Worm (Caenorhabditis elegans) whole organism, late embryonic: ENCODE measurements around the gene ttr-25.
A peak's percentile ranks its signal among the peaks of the same experiment; 100 is the strongest.

Experiments
- Y22D7AL.16 ChIP-seq: sonication (generic microtip); optimal IDR thresholded peaks from 2 replicates; lab custom pipeline; 2016; ENCODE audit warnings: missing genetic modification characterization, missing compliant biosample characterization
- ama-1 ChIP-seq: fragments of 150-350 bp; optimal IDR thresholded peaks from 2 replicates; lab custom pipeline; 2014
- ceh-18 ChIP-seq: sonication (generic microtip); optimal IDR thresholded peaks from 2 replicates; lab custom pipeline; 2016; ENCODE audit warnings: missing genetic modification characterization, missing compliant biosample characterization
- ceh-2 ChIP-seq: sonication (generic microtip); optimal IDR thresholded peaks from 2 replicates; lab custom pipeline; 2016; ENCODE audit warnings: missing genotype, missing genetic modification characterization, missing compliant biosample characterization
- ceh-22 ChIP-seq: sonication (generic microtip); optimal IDR thresholded peaks from 2 replicates; lab custom pipeline; 2017; ENCODE audit warnings: missing biosample characterization, missing genetic modification characterization
- ceh-24 ChIP-seq: sonication (generic microtip); optimal IDR thresholded peaks from 2 replicates; lab custom pipeline; 2016; ENCODE audit warnings: mild to moderate bottlenecking, missing genetic modification characterization, missing compliant biosample characterization
- ceh-31 ChIP-seq: sonication (generic microtip); optimal IDR thresholded peaks from 2 replicates; lab custom pipeline; 2016; ENCODE audit warnings: missing genetic modification characterization, missing compliant biosample characterization
- ceh-45 ChIP-seq: fragments of 200-800 bp; sonication (Bioruptor generic); IDR thresholded peaks from 2 replicates; pipeline ENCODE4 v1.3.6; 2022; ENCODE audit warnings: missing genetic modification reagents, missing genetic modification characterization, missing compliant biosample characterization
- ceh-6 ChIP-seq: fragments of 200-800 bp; sonication (Bioruptor generic); optimal IDR thresholded peaks from 2 replicates; lab custom pipeline; 2018; ENCODE audit warnings: mild to moderate bottlenecking, missing genetic modification characterization, missing compliant biosample characterization
- dve-1 ChIP-seq: sonication (generic microtip); optimal IDR thresholded peaks from 2 replicates; lab custom pipeline; 2017; ENCODE audit warnings: antibody characterized with exemption, mild to moderate bottlenecking, missing genetic modification characterization, missing compliant biosample characterization
- elt-2 ChIP-seq: sonication (generic microtip); optimal IDR thresholded peaks from 2 replicates; lab custom pipeline; 2016; ENCODE audit warnings: missing genetic modification reagents, missing genetic modification characterization, missing compliant biosample characterization
- elt-4 ChIP-seq: sonication (generic microtip); optimal IDR thresholded peaks from 2 replicates; lab custom pipeline; 2016; ENCODE audit warnings: missing genetic modification characterization, missing compliant biosample characterization
- eyg-1 ChIP-seq: sonication (generic microtip); optimal IDR thresholded peaks from 2 replicates; lab custom pipeline; 2016; ENCODE audit warnings: missing genotype, missing genetic modification characterization, missing compliant biosample characterization
- fax-1 ChIP-seq: sonication (generic microtip); optimal IDR thresholded peaks from 2 replicates; lab custom pipeline; 2016; ENCODE audit warnings: missing genotype, missing genetic modification characterization, missing compliant biosample characterization
- fkh-10 ChIP-seq: fragments of 150-350 bp; optimal IDR thresholded peaks from 2 replicates; lab custom pipeline; 2014; ENCODE audit warnings: missing biosample characterization, missing genetic modification reagents, missing genetic modification characterization
- hlh-13 ChIP-seq: fragments of 200-800 bp; sonication (Bioruptor generic); optimal IDR thresholded peaks from 2 replicates; lab custom pipeline; 2018; ENCODE audit warnings: mild to moderate bottlenecking, missing genetic modification characterization, missing compliant biosample characterization
- hlh-30 ChIP-seq: sonication (generic microtip); optimal IDR thresholded peaks from 2 replicates; lab custom pipeline; 2017; ENCODE audit warnings: antibody characterized with exemption, missing genetic modification characterization, missing compliant biosample characterization; ENCODE audit not compliant: insufficient read depth
- hlh-6 ChIP-seq: sonication (generic microtip); optimal IDR thresholded peaks from 2 replicates; lab custom pipeline; 2016; ENCODE audit warnings: missing genotype, missing genetic modification characterization, missing compliant biosample characterization
- lin-11 ChIP-seq: fragments of 200-800 bp; sonication (Bioruptor generic); optimal IDR thresholded peaks from 2 replicates; lab custom pipeline; 2018; ENCODE audit warnings: mild to moderate bottlenecking, missing genetic modification characterization, missing compliant biosample characterization
- madf-2 ChIP-seq: sonication (generic microtip); optimal IDR thresholded peaks from 2 replicates; lab custom pipeline; 2017; ENCODE audit warnings: missing genetic modification characterization, missing compliant biosample characterization
- nhr-11 ChIP-seq: fragments of 150-350 bp; optimal IDR thresholded peaks from 2 replicates; lab custom pipeline; 2014; ENCODE audit warnings: missing biosample characterization, missing genetic modification characterization
- odd-2 ChIP-seq: sonication (generic microtip); optimal IDR thresholded peaks from 2 replicates; lab custom pipeline; 2017; ENCODE audit warnings: antibody characterized with exemption, mild to moderate bottlenecking, missing genetic modification characterization, missing compliant biosample characterization
- pag-3 ChIP-seq: sonication (generic microtip); optimal IDR thresholded peaks from 2 replicates; lab custom pipeline; 2016; ENCODE audit warnings: missing compliant biosample characterization, missing genetic modification characterization, borderline replicate concordance
- pha-4 ChIP-seq: fragments of 150-350 bp; optimal IDR thresholded peaks from 2 replicates; lab custom pipeline; 2018; ENCODE audit warnings: missing biosample characterization, missing genetic modification reagents, missing genetic modification characterization
- pqm-1 ChIP-seq: sonication (generic microtip); optimal IDR thresholded peaks from 2 replicates; lab custom pipeline; 2016; ENCODE audit warnings: missing genetic modification characterization, missing compliant biosample characterization
- ref-2 ChIP-seq: sonication (generic microtip); optimal IDR thresholded peaks from 2 replicates; lab custom pipeline; 2016; ENCODE audit warnings: missing genetic modification characterization, missing compliant biosample characterization
- rnt-1 ChIP-seq: sonication (generic microtip); optimal IDR thresholded peaks from 2 replicates; lab custom pipeline; 2016; ENCODE audit warnings: missing genetic modification characterization, missing compliant biosample characterization
- sdc-2 ChIP-seq: sonication (generic microtip); optimal IDR thresholded peaks from 2 replicates; lab custom pipeline; 2016; ENCODE audit warnings: missing genotype, missing genetic modification characterization, missing compliant biosample characterization
- sox-4 ChIP-seq: sonication (generic microtip); optimal IDR thresholded peaks from 2 replicates; lab custom pipeline; 2017; ENCODE audit warnings: mild to moderate bottlenecking, missing genetic modification characterization, inconsistent platforms, missing compliant biosample characterization
- tbx-2 ChIP-seq: sonication (generic microtip); optimal IDR thresholded peaks from 2 replicates; lab custom pipeline; 2016; ENCODE audit warnings: missing genetic modification characterization, missing compliant biosample characterization
- tbx-7 ChIP-seq: sonication (generic microtip); optimal IDR thresholded peaks from 2 replicates; lab custom pipeline; 2016; ENCODE audit warnings: missing genotype, missing genetic modification characterization, missing compliant biosample characterization
- ttx-3 ChIP-seq: sonication (generic microtip); optimal IDR thresholded peaks from 2 replicates; lab custom pipeline; 2016; ENCODE audit warnings: missing genetic modification reagents, missing genetic modification characterization, missing compliant biosample characterization
- unc-42 ChIP-seq: sonication (generic microtip); optimal IDR thresholded peaks from 2 replicates; lab custom pipeline; 2016; ENCODE audit warnings: missing genotype, missing genetic modification characterization, missing compliant biosample characterization
- unc-55 ChIP-seq: sonication (generic microtip); optimal IDR thresholded peaks from 2 replicates; lab custom pipeline; 2017; ENCODE audit warnings: missing biosample characterization, missing genetic modification reagents, missing genetic modification characterization
- unc-86 ChIP-seq: sonication (generic microtip); optimal IDR thresholded peaks from 2 replicates; lab custom pipeline; 2016; ENCODE audit warnings: missing genetic modification characterization, missing compliant biosample characterization
- ztf-16 ChIP-seq: sonication (generic microtip); optimal IDR thresholded peaks from 2 replicates; lab custom pipeline; 2017; ENCODE audit warnings: missing genetic modification characterization, missing compliant biosample characterization

Gene ttr-25

DNA sequence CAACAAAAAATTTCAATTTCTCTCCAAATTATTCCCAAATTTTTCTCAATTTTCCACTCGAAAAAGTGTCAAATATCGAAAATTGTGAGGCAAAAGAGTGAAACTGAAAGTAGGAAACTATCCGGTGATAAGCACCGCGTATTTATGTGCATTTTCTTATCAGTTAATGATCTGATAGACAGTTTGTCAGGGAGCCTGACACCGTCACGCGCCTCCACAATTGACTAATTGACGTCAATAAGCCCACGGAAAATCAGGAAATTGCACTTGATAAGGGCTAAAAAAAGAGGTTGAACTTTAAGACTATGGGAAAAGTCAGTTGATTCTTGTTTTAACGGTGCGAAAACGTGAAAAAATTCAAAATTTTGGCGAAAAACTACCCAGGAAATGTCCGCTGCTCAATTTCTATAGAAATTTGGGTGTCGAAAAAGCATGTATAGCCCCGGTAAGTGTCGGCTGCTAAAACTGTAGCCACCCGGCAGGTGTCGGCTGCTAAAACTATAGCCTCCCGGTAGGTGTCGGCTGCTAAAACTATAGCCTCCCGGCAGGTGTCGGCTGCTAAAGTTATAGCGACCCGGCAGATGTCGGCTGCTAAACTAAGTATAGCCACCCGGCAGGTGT lies 21.1 kb downstream of the ttr-25 start:
- no peak for TF ChIP-seq ceh-6
- peak; percentile 79 for TF ChIP-seq elt-2
- no peak for TF ChIP-seq tbx-7 (tag; lab: Kevin White, UChicago)
- TF ChIP-seq odd-2, result no peak
- no peak for TF ChIP-seq ceh-24 (tag; lab: Kevin White, UChicago)
- TF ChIP-seq eyg-1 (tag; lab: Kevin White, UChicago), result no peak

DNA sequence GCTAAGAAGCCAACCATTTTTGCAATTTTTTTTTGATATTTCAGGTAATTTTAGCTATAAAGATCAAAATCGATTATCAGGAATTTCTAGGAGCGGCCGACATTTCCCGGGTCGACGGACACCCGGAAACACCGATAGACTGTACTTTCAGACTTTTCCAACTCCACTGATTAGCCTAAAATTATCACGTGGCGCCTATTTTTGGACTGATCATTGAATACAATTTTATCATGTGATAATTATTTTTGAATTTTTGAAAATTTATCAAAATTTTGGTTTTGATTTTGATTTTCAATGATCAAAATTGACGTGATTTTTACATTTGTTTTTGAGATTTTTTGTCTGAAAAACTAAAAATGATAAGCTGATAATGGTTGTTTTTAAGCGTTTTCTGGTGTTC lies 21.8 kb downstream of the ttr-25 start:
- TF ChIP-seq ceh-2 (tag; lab: Kevin White, UChicago), result no peak
- TF ChIP-seq tbx-2 (tag; lab: Kevin White, UChicago), result no peak
- no peak for TF ChIP-seq ceh-31
- TF ChIP-seq hlh-13 (GFP tag; lab: Kevin White, UChicago), result no peak
- TF ChIP-seq hlh-6 (tag; lab: Kevin White, UChicago), result no peak
- no peak for TF ChIP-seq fax-1
- no peak for TF ChIP-seq pqm-1
- TF ChIP-seq pag-3, result no peak
- no peak for TF ChIP-seq ttx-3 (tag; lab: Kevin White, UChicago)
- no peak for TF ChIP-seq fkh-10 (GFP tag; lab: Kevin White, UChicago)
- TF ChIP-seq ceh-45, result no peak
- no peak for TF ChIP-seq sox-4
- no peak for TF ChIP-seq unc-86 (tag; lab: Kevin White, UChicago)

DNA sequence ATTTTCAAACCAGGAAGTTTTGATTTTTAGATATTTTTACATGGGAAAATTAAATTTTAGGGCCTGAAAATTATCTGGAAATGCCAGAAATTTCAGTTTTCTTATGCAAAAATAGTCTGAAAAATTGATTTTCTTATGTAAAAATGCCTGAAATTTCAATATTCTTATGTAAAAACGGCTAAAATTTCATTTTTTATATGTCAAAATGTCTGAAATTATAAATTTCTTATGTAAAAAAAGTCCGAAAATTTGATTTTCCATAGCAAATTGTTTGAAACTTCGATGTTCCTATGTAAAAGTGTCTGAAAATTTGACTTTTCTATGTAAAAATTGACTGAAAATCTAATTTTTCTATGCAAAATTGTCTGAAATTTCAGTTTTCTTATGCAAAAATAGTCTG lies 23.2 kb downstream of the ttr-25 start, which contains the start of gene Y51A2D.13:
TSS of gene Y51A2D.13 (minus strand) at position 101 of the 400 bp plus-strand sequence.
- TF ChIP-seq lin-11 (tag; lab: Kevin White, UChicago), result no peak
- TF ChIP-seq ref-2 (tag; lab: Kevin White, UChicago), result no peak
- TF ChIP-seq sdc-2 (tag; lab: Kevin White, UChicago), result no peak
- no peak for TF ChIP-seq Y22D7AL.16 (tag; lab: Kevin White, UChicago)
- TF ChIP-seq madf-2 (tag; lab: Kevin White, UChicago), result no peak
- no peak for TF ChIP-seq ceh-45
- no peak for TF ChIP-seq sox-4

DNA sequence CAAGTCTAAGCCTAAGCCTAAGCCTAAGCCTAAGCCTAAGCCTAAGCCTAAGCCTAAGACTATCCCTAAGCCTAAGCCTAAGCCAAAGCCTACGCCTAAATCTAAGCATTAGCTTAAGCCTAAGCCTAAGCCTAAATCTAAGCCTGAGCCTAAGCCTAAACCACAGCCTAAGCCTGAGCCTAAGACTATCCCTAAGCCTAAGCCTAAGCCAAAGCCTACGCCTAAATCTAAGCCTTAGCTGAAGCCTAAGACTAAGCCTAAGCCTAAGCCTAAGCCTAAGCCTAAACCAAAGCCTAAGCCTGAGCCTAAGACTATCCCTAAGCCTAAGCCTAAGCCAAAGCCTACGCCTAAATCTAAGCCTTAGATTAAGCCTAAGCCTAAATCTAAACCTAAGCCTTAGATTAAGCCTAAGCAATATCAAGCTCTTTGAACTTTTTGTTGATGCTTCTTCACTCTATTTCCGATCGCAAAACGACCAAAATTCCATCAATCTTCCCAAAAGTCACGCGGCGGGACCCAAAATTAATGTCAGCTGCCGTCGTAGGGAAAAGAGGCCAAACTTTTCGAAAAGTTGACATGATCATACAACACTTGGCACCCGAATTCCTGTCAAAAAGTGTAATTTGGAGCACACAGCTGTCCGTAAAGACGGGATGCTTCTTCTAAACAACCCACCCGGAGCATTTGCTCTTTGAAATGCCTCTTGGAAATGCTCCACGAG lies 25.0 kb downstream of the ttr-25 start:
- TF ChIP-seq ama-1 (lab: Kevin White, UChicago) (no peak), odd-2 (no peak), unc-55 (GFP tag; lab: Kevin White, UChicago) (peak; percentile 97), dve-1 (tag; lab: Kevin White, UChicago) (peak; percentile 83), ceh-24 (tag; lab: Kevin White, UChicago) (no peak), nhr-11 (no peak), lin-11 (tag; lab: Kevin White, UChicago) (no peak), rnt-1 (tag; lab: Kevin White, UChicago) (peak; percentile 38), sdc-2 (tag; lab: Kevin White, UChicago) (no peak), ceh-18 (tag; lab: Kevin White, UChicago) (peak; percentile 67), tbx-2 (tag; lab: Kevin White, UChicago) (peak; percentile 15), hlh-30 (peak; percentile 11)

DNA sequence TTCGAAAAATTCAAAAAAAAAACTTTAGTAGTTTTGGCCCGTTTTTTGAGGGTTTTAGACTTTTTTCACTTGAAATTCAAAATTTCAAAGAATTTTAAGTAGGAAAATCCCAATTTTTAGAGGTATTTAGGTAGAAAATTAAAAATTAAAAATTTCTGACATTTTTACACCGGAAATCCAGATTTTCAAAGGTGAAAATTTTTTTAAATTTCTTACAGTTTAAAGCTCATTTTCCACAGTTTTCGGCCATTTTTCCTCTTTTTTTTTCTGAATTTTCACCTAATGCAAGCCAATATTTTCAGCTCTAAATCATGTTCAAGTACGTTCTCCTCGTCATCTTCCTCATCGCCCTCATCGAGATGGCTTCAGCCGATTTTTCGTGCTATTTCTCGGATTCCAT lies 25.8 kb downstream of the ttr-25 start, which contains the start of gene txt-14:
TSS of gene txt-14 (plus strand) at position 301 of the 400 bp plus-strand sequence.
- TF ChIP-seq elt-4 (tag; lab: Kevin White, UChicago) (no peak), lin-11 (tag; lab: Kevin White, UChicago) (no peak), hlh-30 (no peak), ref-2 (tag; lab: Kevin White, UChicago) (no peak), ama-1 (lab: Kevin White, UChicago) (no peak), ztf-16 (tag; lab: Kevin White, UChicago) (no peak), ceh-22 (tag; lab: Kevin White, UChicago) (no peak), unc-42 (tag; lab: Kevin White, UChicago) (no peak), pha-4 (tag; lab: Kevin White, UChicago) (no peak)
- TF ChIP-seq, all 69 proteins: peak for 0
